Worm (Caenorhabditis elegans) whole organism, midembryonic: ENCODE results near the gene W04E12.4.

Experiments used
- T22C8.4 ChIP-seq: fragments of 200-800 bp; sonication (Bioruptor generic); IDR thresholded peaks from 2 replicates; pipeline ENCODE4 v1.3.6; 2022; ENCODE audit warnings: missing genetic modification characterization, missing compliant biosample characterization
- cog-1 ChIP-seq: sonication (generic microtip); optimal IDR thresholded peaks from 2 replicates; lab custom pipeline; 2016; ENCODE audit warnings: missing genetic modification characterization, missing compliant biosample characterization
- flt-1 ChIP-seq: fragments of 200-800 bp; sonication (Bioruptor generic); IDR thresholded peaks from 2 replicates; pipeline ENCODE4 v1.3.6; 2022; ENCODE audit warnings: missing genetic modification characterization, missing compliant biosample characterization
- klf-2 ChIP-seq: fragments of 200-800 bp; sonication (Bioruptor generic); conservative IDR thresholded peaks from 2 replicates; pipeline ENCODE4 v1.3.6; 2022; ENCODE audit warnings: missing genetic modification reagents, missing genetic modification characterization, missing compliant biosample characterization
- med-1 ChIP-seq: sonication (generic microtip); optimal IDR thresholded peaks from 2 replicates; lab custom pipeline; 2017; ENCODE audit warnings: missing genetic modification characterization, mild to moderate bottlenecking, missing compliant biosample characterization, antibody characterized with exemption, missing genetic modification reagents; ENCODE audit not compliant: insufficient read depth
- ref-1 ChIP-seq: fragments of 200-800 bp; sonication (Bioruptor generic); conservative IDR thresholded peaks from 2 replicates; pipeline ENCODE4 v1.3.6; 2022; ENCODE audit warnings: missing genetic modification reagents, missing genetic modification characterization, missing compliant biosample characterization
- tab-1 ChIP-seq: fragments of 200-800 bp; sonication (Bioruptor generic); IDR thresholded peaks from 2 replicates; pipeline ENCODE4 v1.3.6; 2022; ENCODE audit warnings: missing genetic modification characterization, missing compliant biosample characterization
- ztf-23 ChIP-seq: fragments of 200-800 bp; sonication (Bioruptor generic); IDR thresholded peaks from 2 replicates; pipeline ENCODE4 v1.3.6; 2022; ENCODE audit warnings: missing genetic modification reagents, missing genetic modification characterization, missing compliant biosample characterization
- ztf-29 ChIP-seq: fragments of 200-800 bp; sonication (Bioruptor generic); IDR thresholded peaks from 2 replicates; pipeline ENCODE4 v1.3.6; 2022; ENCODE audit warnings: missing genetic modification reagents, missing genetic modification characterization, missing compliant biosample characterization

W04E12.4 gene

DNA sequence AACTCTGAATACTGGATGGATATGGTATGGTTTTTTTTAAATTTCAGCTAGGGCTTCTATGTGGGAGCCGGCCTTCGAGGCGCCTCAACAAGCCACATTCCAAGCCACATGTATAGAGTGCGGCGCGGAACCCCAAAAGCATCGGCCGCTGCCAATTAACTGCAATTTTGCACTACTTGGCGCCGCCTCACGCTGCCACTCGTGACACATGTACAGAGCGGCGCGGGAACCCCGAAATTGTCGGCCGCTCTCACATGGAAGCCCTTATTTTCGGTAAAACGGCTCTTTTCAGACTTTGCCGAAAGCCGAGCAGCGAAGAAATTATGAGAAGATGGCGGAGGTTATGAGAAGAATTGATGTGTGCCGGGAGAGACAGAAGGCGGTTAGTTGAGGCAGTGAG is 389 bp downstream of the W04E12.4 start:
- TF ChIP-seq ztf-23 (no peak), T22C8.4 (GFP tag; lab: Robert Waterston, UW) (no peak), ztf-29 (GFP tag; lab: Robert Waterston, UW) (no peak), med-1 (GFP tag; lab: Kevin White, UChicago) (no peak), flt-1 (no peak), ref-1 (no peak)

DNA sequence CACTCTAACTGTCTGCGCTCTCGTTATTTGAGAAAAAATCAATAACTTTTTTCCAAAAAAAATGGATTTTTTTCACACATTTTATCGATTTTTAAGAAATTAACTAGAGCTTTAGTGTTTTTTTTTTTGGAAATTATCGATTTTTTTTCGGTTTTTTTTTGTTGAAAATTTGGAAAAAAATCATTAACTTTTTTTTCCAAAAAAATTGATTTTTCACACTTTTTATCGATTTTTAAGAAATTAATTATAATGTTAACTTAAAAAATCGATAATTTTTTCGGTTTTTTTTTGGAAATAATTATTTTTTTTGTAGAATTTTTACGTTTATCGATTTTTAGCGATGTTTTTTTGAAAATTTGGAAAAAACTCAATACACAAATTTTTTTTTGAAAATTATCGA is 805 bp downstream of the W04E12.4 start:
- TF ChIP-seq T22C8.4 (GFP tag; lab: Robert Waterston, UW) (peak; percentile 59; the same call in 1 of the 2 replicates), cog-1 (tag; lab: Kevin White, UChicago) (no peak)

DNA sequence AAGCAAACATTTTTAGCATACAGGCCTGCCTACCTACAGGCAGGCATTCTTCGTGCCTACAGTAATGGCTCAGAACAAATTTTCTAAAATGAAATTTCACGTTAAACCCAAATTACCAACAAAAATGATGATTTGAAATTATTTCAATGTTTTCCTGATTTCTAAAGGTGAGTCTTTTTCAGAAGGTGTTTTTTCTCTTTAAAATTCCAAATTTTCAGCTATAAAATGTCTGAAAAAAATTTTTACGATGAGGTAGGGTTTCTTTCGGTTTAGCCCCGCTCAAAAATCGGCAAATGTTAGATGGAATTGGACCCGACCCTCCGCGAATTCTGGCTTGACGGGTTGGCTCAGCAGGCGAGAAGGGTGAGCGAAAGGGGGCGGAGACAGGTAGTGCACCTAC is 2.4 kb downstream of the W04E12.4 start, which contains the start of gene W04E12.5:
Gene W04E12.5 (plus strand): TSS at position 301 of the 400 bp plus-strand sequence.
- TF ChIP-seq cog-1 (tag; lab: Kevin White, UChicago) (no peak), T22C8.4 (GFP tag; lab: Robert Waterston, UW) (no peak), ref-1 (no peak), flt-1 (no peak), klf-2 (no peak), tab-1 (GFP tag; lab: Robert Waterston, UW) (no peak), ztf-23 (no peak), med-1 (GFP tag; lab: Kevin White, UChicago) (no peak), ztf-29 (GFP tag; lab: Robert Waterston, UW) (no peak)

DNA sequence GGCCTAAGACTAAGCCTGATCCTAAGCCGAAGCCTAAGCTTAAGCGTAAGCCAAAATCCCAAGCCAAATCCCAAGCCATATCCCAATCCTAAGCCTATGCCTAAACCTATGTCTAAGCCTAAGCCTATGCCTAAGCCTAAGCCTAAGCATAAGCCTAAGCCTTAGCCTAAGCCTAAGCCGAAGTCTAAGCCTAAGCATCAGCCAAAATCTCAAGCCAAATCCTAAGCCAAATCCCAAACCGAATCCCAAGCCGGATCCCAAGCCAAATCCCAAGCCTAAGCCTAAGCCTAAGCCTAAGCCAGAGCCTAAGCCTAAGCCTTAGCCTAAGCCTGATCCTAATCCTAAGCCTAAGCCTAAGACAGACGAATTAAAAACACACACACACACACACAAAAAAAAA is 3.7 kb downstream of the W04E12.4 start:
- TF ChIP-seq cog-1 (tag; lab: Kevin White, UChicago) (no peak), med-1 (GFP tag; lab: Kevin White, UChicago) (no peak), T22C8.4 (GFP tag; lab: Robert Waterston, UW) (no peak), ztf-23 (no peak), klf-2 (no peak), ztf-29 (GFP tag; lab: Robert Waterston, UW) (no peak), flt-1 (no peak), ref-1 (no peak), tab-1 (GFP tag; lab: Robert Waterston, UW) (no peak)

DNA sequence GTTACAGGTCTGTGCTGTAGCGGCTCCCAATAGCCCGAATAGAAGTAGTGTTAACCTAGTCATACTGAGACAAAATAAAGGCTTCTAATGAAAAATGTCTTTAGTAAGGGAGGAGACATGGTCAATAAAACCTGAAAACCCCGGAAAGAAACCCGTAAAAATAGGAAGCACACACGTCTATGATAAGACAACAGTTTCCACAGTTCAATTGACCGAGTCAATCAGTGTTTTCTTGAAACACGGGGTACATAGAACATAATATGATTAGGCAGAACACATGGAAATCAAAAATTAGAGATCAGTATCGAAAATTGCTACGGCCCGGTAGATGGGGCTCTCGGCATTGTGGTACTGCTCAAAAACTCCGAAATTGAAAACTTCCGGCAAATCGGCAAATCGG is 7.7 kb downstream of the W04E12.4 start, which contains the start of gene clec-49:
Gene clec-49 (minus strand): TSS at position 103 of the 400 bp plus-strand sequence.
- TF ChIP-seq ref-1 (no peak), T22C8.4 (GFP tag; lab: Robert Waterston, UW) (no peak), ztf-29 (GFP tag; lab: Robert Waterston, UW) (no peak), cog-1 (tag; lab: Kevin White, UChicago) (no peak), med-1 (GFP tag; lab: Kevin White, UChicago) (no peak), ztf-23 (no peak), klf-2 (no peak), flt-1 (no peak), tab-1 (GFP tag; lab: Robert Waterston, UW) (no peak)

DNA sequence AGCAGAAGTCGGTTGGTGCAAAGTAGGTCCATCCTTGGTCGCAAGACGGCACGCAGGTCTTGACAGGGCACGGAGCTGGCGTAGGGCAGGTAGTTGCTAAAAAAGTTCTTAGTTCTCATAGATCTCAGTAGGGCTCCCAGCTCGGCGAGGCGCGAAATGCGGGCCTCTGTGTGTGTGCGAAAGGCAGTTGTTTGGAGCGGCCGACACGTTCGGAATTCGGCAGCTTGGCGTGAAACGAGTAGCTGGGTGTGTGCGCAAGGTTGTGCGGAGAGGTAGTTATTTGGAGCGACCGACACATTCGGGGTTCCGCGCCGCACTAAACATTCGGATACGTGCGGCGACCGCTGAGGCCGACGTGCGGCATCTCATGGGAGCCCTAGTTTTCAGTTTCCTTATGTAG is 9.5 kb downstream of the W04E12.4 start:
- TF ChIP-seq flt-1 (no peak), T22C8.4 (GFP tag; lab: Robert Waterston, UW) (no peak), ztf-29 (GFP tag; lab: Robert Waterston, UW) (no peak), ref-1 (no peak), klf-2 (no peak), tab-1 (GFP tag; lab: Robert Waterston, UW) (no peak), ztf-23 (no peak), cog-1 (tag; lab: Kevin White, UChicago) (no peak)

DNA sequence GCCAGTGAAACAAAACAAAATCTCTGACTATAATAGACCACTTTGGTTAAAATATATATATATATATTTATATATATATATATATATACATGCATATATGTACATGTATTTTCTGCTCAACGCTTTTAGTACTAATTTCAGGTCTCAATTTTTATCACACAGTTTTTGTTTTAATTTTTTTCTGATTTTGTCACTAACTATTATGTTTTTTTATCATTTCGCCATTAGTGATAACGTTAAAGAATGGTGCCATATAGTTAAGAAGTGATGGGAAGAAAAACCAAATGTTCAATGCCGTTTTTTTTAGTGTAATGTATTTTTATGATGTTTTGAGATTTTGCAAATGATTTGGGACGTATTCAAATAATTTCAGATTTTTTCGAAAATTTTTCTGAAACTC is 10.9 kb downstream of the W04E12.4 start:
- TF ChIP-seq ref-1 (no peak), ztf-29 (GFP tag; lab: Robert Waterston, UW) (no peak), flt-1 (no peak), klf-2 (no peak), ztf-23 (no peak), med-1 (GFP tag; lab: Kevin White, UChicago) (no peak), cog-1 (tag; lab: Kevin White, UChicago) (no peak), T22C8.4 (GFP tag; lab: Robert Waterston, UW) (no peak), tab-1 (GFP tag; lab: Robert Waterston, UW) (no peak)

DNA sequence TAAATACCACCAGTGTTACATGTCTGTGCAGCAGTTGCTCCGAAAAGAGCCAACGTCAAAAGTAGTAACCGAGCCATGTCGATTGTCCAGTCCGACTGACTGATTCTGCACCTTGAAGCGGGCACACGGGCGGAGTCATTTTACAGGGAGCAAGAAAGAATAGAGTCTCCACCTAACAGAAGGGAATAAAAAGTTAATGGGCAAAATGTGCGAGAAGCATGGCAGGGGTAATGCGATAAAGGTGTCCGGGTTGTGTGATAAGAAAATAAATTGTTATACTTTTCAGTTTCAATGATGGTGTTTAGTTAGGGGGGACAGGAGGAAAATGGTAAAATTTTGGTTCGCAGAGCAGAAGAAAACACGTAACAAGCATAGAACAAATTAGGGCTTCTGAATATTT is 11.9 kb downstream of the W04E12.4 start, which contains the start of gene clec-50:
Gene clec-50 (minus strand): TSS at position 109 of the 400 bp plus-strand sequence.
- TF ChIP-seq ztf-29 (GFP tag; lab: Robert Waterston, UW): no peak
- no peak for TF ChIP-seq cog-1 (tag; lab: Kevin White, UChicago)
- no peak for TF ChIP-seq flt-1
- TF ChIP-seq ztf-23: no peak
- TF ChIP-seq tab-1 (GFP tag; lab: Robert Waterston, UW): no peak
- TF ChIP-seq klf-2: no peak
- TF ChIP-seq ref-1: no peak
- no peak for TF ChIP-seq med-1 (GFP tag; lab: Kevin White, UChicago)
- no peak for TF ChIP-seq T22C8.4 (GFP tag; lab: Robert Waterston, UW)

DNA sequence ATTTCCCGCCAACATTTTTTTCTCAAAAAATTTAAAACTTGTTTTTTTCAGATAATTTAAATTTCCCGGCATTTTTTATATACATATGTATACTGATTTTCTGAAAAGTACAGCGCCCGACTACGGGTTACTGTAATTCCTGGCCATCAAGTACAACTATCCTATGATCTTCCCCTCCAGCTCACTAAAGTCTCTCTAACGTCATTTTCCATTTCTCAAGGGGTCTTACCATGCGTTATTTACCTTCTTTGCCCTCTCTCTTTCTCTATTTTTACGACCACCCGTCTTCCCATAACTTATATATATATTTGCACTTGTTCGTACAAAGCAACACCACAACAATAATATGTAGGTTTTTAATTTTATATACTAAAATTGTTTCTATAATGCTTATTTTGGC is 12.8 kb downstream of the W04E12.4 start, which contains the start of gene W04E12.9:
Gene W04E12.9 (plus strand): TSS at position 301 of the 400 bp plus-strand sequence.
- TF ChIP-seq ref-1 (no peak), ztf-29 (GFP tag; lab: Robert Waterston, UW) (no peak), flt-1 (no peak), klf-2 (no peak), cog-1 (tag; lab: Kevin White, UChicago) (no peak), T22C8.4 (GFP tag; lab: Robert Waterston, UW) (no peak), tab-1 (GFP tag; lab: Robert Waterston, UW) (no peak), med-1 (GFP tag; lab: Kevin White, UChicago) (no peak), ztf-23 (no peak)

DNA sequence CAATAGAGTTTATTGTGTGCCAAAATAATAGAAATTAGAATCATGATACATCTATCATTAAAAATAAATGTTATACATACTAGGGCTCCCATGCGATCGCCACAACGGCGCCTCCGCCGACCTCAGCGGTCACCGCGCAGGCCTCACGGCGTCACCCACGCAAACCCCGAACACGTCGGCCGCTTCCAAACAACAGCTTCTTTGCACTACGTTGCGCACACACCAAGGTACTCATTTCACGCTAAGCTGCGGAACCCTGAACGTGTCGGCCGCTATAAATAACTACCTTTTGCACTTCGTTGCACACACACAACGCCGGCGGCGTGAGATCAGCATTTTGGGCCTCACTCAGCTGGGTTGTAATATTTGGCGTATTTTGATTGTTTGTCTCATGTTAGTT is 15.9 kb downstream of the W04E12.4 start:
- TF ChIP-seq tab-1 (GFP tag; lab: Robert Waterston, UW) (no peak), cog-1 (tag; lab: Kevin White, UChicago) (no peak), ref-1 (no peak), ztf-29 (GFP tag; lab: Robert Waterston, UW) (no peak), klf-2 (no peak), flt-1 (no peak)
